Worm (Caenorhabditis elegans) whole organism, mixed stage, embryonic: ENCODE results near the gene phf-33.

ENCODE experiments used
- M03D4.4 ChIP-seq: sonication (generic microtip); optimal IDR thresholded peaks from 2 replicates; lab custom pipeline; 2017; ENCODE audit warnings: mild to moderate bottlenecking, missing genetic modification characterization, missing compliant biosample characterization
- bed-3 ChIP-seq: fragments of 200-800 bp; sonication (Bioruptor generic); optimal IDR thresholded peaks from 3 replicates; lab custom pipeline; 2018; ENCODE audit warnings: mild to moderate bottlenecking, missing genetic modification characterization, moderate library complexity, missing compliant biosample characterization
- ceh-39 ChIP-seq: fragments of 150-350 bp; optimal IDR thresholded peaks from 2 replicates; lab custom pipeline; 2014; ENCODE audit warnings: missing biosample characterization, missing genetic modification characterization
- ceh-43 ChIP-seq: fragments of 200-800 bp; sonication (Bioruptor generic); optimal IDR thresholded peaks from 2 replicates; lab custom pipeline; 2018; ENCODE audit warnings: mild to moderate bottlenecking, missing genetic modification characterization, moderate library complexity, missing compliant biosample characterization
- ceh-83 ChIP-seq: fragments of 200-800 bp; sonication (Bioruptor generic); optimal IDR thresholded peaks from 2 replicates; lab custom pipeline; 2018; ENCODE audit warnings: mild to moderate bottlenecking, missing genetic modification characterization, missing compliant biosample characterization
- ces-1 ChIP-seq: fragments of 150-350 bp; optimal IDR thresholded peaks from 2 replicates; lab custom pipeline; 2014; ENCODE audit warnings: missing biosample characterization, missing genetic modification reagents, missing genetic modification characterization
- cnd-1 ChIP-seq: fragments of 200-800 bp; sonication (Bioruptor generic); optimal IDR thresholded peaks from 2 replicates; lab custom pipeline; 2018; ENCODE audit warnings: mild to moderate bottlenecking, missing genetic modification characterization, missing compliant biosample characterization
- drap-1 ChIP-seq: fragments of 200-800 bp; sonication (Bioruptor generic); optimal IDR thresholded peaks from 3 replicates; lab custom pipeline; 2018; ENCODE audit warnings: mild to moderate bottlenecking, missing genetic modification characterization, missing compliant biosample characterization
- elt-1 ChIP-seq: sonication (generic microtip); optimal IDR thresholded peaks from 2 replicates; lab custom pipeline; 2017; ENCODE audit warnings: missing genetic modification characterization, mild to moderate bottlenecking, missing compliant biosample characterization, antibody characterized with exemption, moderate library complexity, borderline replicate concordance; ENCODE audit not compliant: insufficient read depth
- elt-3 ChIP-seq: fragments of 150-350 bp; optimal IDR thresholded peaks from 2 replicates; lab custom pipeline; 2014; ENCODE audit warnings: missing biosample characterization, missing genetic modification characterization
- flh-1 ChIP-seq: fragments of 200-800 bp; sonication (Bioruptor generic); optimal IDR thresholded peaks from 2 replicates; lab custom pipeline; 2018; ENCODE audit warnings: mild to moderate bottlenecking, missing genetic modification characterization, moderate library complexity, missing compliant biosample characterization
- ham-2 ChIP-seq: fragments of 200-800 bp; sonication (Bioruptor generic); optimal IDR thresholded peaks from 2 replicates; lab custom pipeline; 2018; ENCODE audit warnings: mild to moderate bottlenecking, missing genetic modification characterization, missing compliant biosample characterization
- hlh-1 ChIP-seq: fragments of 150-350 bp; optimal IDR thresholded peaks from 2 replicates; lab custom pipeline; 2014; ENCODE audit warnings: missing biosample characterization, missing genetic modification reagents, missing genetic modification characterization
- lin-13 ChIP-seq: fragments of 150-350 bp; optimal IDR thresholded peaks from 2 replicates; lab custom pipeline; 2014; ENCODE audit warnings: missing biosample characterization, missing genetic modification characterization
- lin-32 ChIP-seq: fragments of 200-800 bp; sonication (Bioruptor generic); optimal IDR thresholded peaks from 2 replicates; lab custom pipeline; 2018; ENCODE audit warnings: mild to moderate bottlenecking, missing genetic modification characterization, missing compliant biosample characterization
- lsy-2 ChIP-seq: fragments of 150-350 bp; optimal IDR thresholded peaks from 2 replicates; lab custom pipeline; 2014; ENCODE audit warnings: missing biosample characterization, missing genetic modification characterization
- mab-5 ChIP-seq: fragments of 150-350 bp; optimal IDR thresholded peaks from 2 replicates; lab custom pipeline; 2014; ENCODE audit warnings: missing biosample characterization, missing genetic modification characterization
- mep-1 ChIP-seq: fragments of 150-350 bp; optimal IDR thresholded peaks from 2 replicates; lab custom pipeline; 2017; ENCODE audit warnings: missing biosample characterization, missing genetic modification reagents, missing genetic modification characterization, inconsistent platforms
- mls-2 ChIP-seq: sonication (generic microtip); optimal IDR thresholded peaks from 2 replicates; lab custom pipeline; 2016; ENCODE audit warnings: mild to moderate bottlenecking, missing genetic modification characterization, moderate library complexity, missing compliant biosample characterization
- nhr-2 ChIP-seq: fragments of 150-350 bp; optimal IDR thresholded peaks from 2 replicates; lab custom pipeline; 2014; ENCODE audit warnings: missing biosample characterization, missing genetic modification characterization
- nhr-237 ChIP-seq: fragments of 150-350 bp; optimal IDR thresholded peaks from 2 replicates; lab custom pipeline; 2014; ENCODE audit warnings: missing biosample characterization, missing genetic modification characterization
- nhr-28 ChIP-seq: fragments of 150-350 bp; optimal IDR thresholded peaks from 2 replicates; lab custom pipeline; 2014; ENCODE audit warnings: missing biosample characterization, missing genetic modification characterization
- nhr-76 ChIP-seq: sonication (generic microtip); optimal IDR thresholded peaks from 2 replicates; lab custom pipeline; 2017; ENCODE audit warnings: missing biosample characterization, missing genetic modification characterization
- pha-4 ChIP-seq: fragments of 150-350 bp; optimal IDR thresholded peaks from 2 replicates; lab custom pipeline; 2018; ENCODE audit warnings: missing biosample characterization, missing genetic modification reagents, missing genetic modification characterization
- sem-2 ChIP-seq: fragments of 200-800 bp; sonication (Bioruptor generic); optimal IDR thresholded peaks from 2 replicates; lab custom pipeline; 2018; ENCODE audit warnings: mild to moderate bottlenecking, missing genetic modification characterization, missing compliant biosample characterization
- snpc-4 ChIP-seq: fragments of 150-350 bp; optimal IDR thresholded peaks from 2 replicates; lab custom pipeline; 2014; ENCODE audit warnings: missing biosample characterization, missing genetic modification characterization
- sptf-1 ChIP-seq: sonication (generic microtip); optimal IDR thresholded peaks from 2 replicates; lab custom pipeline; 2017; ENCODE audit warnings: mild to moderate bottlenecking, missing genetic modification characterization, moderate library complexity, missing compliant biosample characterization
- unc-120 ChIP-seq: sonication (generic microtip); optimal IDR thresholded peaks from 2 replicates; lab custom pipeline; 2017; ENCODE audit warnings: missing genetic modification characterization, missing compliant biosample characterization; ENCODE audit not compliant: poor library complexity, severe bottlenecking
- unc-39 ChIP-seq: fragments of 150-350 bp; optimal IDR thresholded peaks from 2 replicates; lab custom pipeline; 2014; ENCODE audit warnings: missing biosample characterization, missing genetic modification characterization
- unc-62 ChIP-seq: fragments of 150-350 bp; optimal IDR thresholded peaks from 2 replicates; lab custom pipeline; 2014; ENCODE audit warnings: missing biosample characterization, missing genetic modification reagents, missing genetic modification characterization
- zip-8 ChIP-seq: fragments of 150-350 bp; optimal IDR thresholded peaks from 2 replicates; lab custom pipeline; 2014; ENCODE audit warnings: missing biosample characterization, missing genetic modification characterization
- ztf-11 ChIP-seq: fragments of 150-350 bp; optimal IDR thresholded peaks from 2 replicates; lab custom pipeline; 2014; ENCODE audit warnings: missing biosample characterization, missing genetic modification characterization

Gene phf-33

ce11 chrX:13237102-13237501 is 41.7 kb downstream of the phf-33 start, which contains the start of gene K08H2.3:
K08H2.3 (plus strand) TSS chrX:13237402.
- TF ChIP-seq sem-2 (GFP tag; lab: Kevin White, UChicago) (no peak), nhr-237 (no peak), M03D4.4 (no peak), mep-1 (no peak), sptf-1 (tag; lab: Kevin White, UChicago) (no peak), ceh-39 (tag; lab: Kevin White, UChicago) (no peak), hlh-1 (tag; lab: Kevin White, UChicago) (no peak)

DNA sequence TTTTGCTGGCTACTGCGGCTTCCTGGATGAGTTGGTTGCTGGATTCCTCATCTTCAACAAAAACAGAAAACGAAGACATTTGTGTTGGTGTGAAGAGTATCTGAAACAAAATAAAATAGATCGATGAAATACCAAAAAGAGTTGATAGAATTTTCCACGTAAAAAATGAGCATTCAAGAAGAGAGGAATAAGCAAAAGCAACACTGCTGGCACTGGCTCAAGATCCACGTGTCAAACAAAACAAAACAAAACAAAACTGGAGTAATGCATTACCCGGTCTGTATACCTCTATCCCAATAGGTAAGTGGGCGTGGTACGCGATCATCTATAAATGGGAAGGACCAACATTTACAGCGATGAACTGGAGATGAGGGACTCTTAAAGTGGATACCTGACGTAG is 43.9 kb downstream of the phf-33 start, which contains the start of gene K08H2.2:
TSS of gene K08H2.2 (minus strand) at position 101 of the 400 bp plus-strand sequence.
- TF ChIP-seq zip-8 (no peak), bed-3 (GFP tag; lab: Kevin White, UChicago) (no peak), lin-13 (tag; lab: Kevin White, UChicago) (no peak), lsy-2 (no peak), nhr-28 (tag; lab: Kevin White, UChicago) (no peak), ceh-39 (tag; lab: Kevin White, UChicago) (no peak), drap-1 (GFP tag; lab: Kevin White, UChicago) (no peak), flh-1 (no peak), mls-2 (tag; lab: Kevin White, UChicago) (no peak), ztf-11 (no peak), elt-1 (tag; lab: Kevin White, UChicago) (no peak), cnd-1 (no peak)
- TF ChIP-seq, all 35 proteins: peak for 0

- TF ChIP-seq ceh-83 (GFP tag; lab: Kevin White, UChicago) (no peak), flh-1 (no peak), mep-1 (no peak), nhr-28 (tag; lab: Kevin White, UChicago) (no peak), sem-2 (GFP tag; lab: Kevin White, UChicago) (no peak), elt-3 (tag; lab: Kevin White, UChicago) (no peak), nhr-2 (tag; lab: Kevin White, UChicago) (no peak), unc-62 (GFP tag; lab: Kevin White, UChicago) (no peak), bed-3 (GFP tag; lab: Kevin White, UChicago) (no peak), unc-39 (tag; lab: Kevin White, UChicago) (no peak), nhr-76 (tag; lab: Kevin White, UChicago) (no peak), lin-32 (GFP tag; lab: Kevin White, UChicago) (no peak), ceh-43 (GFP tag; lab: Kevin White, UChicago) (no peak), ham-2 (GFP tag; lab: Kevin White, UChicago) (no peak), ces-1 (no peak), cnd-1 (no peak), mls-2 (tag; lab: Kevin White, UChicago) (no peak), pha-4 (tag; lab: Kevin White, UChicago) (no peak), elt-1 (tag; lab: Kevin White, UChicago) (no peak), hlh-1 (tag; lab: Kevin White, UChicago) (no peak)
These were observed 46.5 kb downstream of the phf-33 start, which contains the start of gene bgnt-1.5 for ce11 chrX:13232259-13232658. bgnt-1.5 (minus strand) TSS chrX:13232359.

DNA sequence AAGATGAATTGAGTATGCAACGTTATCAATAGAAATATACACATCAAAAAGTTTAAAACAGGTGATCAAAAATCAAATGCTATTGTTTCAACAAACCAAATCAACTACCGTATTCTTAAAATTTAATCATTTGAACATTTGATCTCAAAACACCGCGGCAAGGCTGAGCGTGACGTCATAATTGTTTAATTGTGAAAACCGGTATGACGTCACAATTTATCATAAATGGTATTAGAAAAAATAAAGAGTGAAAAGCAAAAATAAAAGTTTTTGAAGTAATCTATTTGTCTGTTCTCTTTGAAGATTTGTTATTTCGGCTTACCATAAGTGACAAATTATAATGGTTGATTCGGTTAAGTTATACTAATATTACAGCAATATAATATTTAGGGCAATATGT is 51.0 kb downstream of the phf-33 start:
- TF ChIP-seq zip-8 (peak; percentile 99), pha-4 (tag; lab: Kevin White, UChicago) (no peak)

- no peak for TF ChIP-seq elt-1 (tag; lab: Kevin White, UChicago)
- peak; percentile 41 for TF ChIP-seq nhr-2 (tag; lab: Kevin White, UChicago)
- no peak for TF ChIP-seq ham-2 (GFP tag; lab: Kevin White, UChicago)
- TF ChIP-seq sptf-1 (tag; lab: Kevin White, UChicago) = peak; percentile 48
- no peak for TF ChIP-seq snpc-4 (tag; lab: Kevin White, UChicago)
- TF ChIP-seq zip-8 = no peak
- no peak for TF ChIP-seq M03D4.4
- no peak for TF ChIP-seq drap-1 (GFP tag; lab: Kevin White, UChicago)
- TF ChIP-seq lin-13 (tag; lab: Kevin White, UChicago) = no peak
- TF ChIP-seq ceh-83 (GFP tag; lab: Kevin White, UChicago) = no peak
- TF ChIP-seq mab-5 (tag; lab: Kevin White, UChicago) = no peak
- peak; percentile 51 for TF ChIP-seq ceh-39 (tag; lab: Kevin White, UChicago)
- TF ChIP-seq unc-62 (GFP tag; lab: Kevin White, UChicago) = no peak
- peak; percentile 26 for TF ChIP-seq unc-120 (tag; lab: Kevin White, UChicago)
- TF ChIP-seq nhr-28 (tag; lab: Kevin White, UChicago) = no peak
- TF ChIP-seq lsy-2 = no peak
- TF ChIP-seq mls-2 (tag; lab: Kevin White, UChicago) = no peak
- TF ChIP-seq ces-1 = peak; percentile 39
- no peak for TF ChIP-seq elt-3 (tag; lab: Kevin White, UChicago)
- no peak for TF ChIP-seq flh-1
These were observed 52.1 kb downstream of the phf-33 start, which contains the start of gene skr-21 for ce11 chrX:13226614-13227096. skr-21 (minus strand) TSS chrX:13226664.
